Worm (Caenorhabditis elegans) whole organism, L1 larva: Measurements from ENCODE around the gene Y27F2A.9.

Experiments
- ama-1 ChIP-seq: fragments of 150-350 bp; optimal IDR thresholded peaks from 2 replicates; lab custom pipeline; 2014
- ceh-82 ChIP-seq, 3 experiments: fragments of 150-350 bp in 1 of 3; sonication (generic microtip) in 2 of 3; optimal IDR thresholded peaks; 2 replicates each; lab custom pipeline; 2014 to 2017; ENCODE audit warnings: missing biosample characterization in 3 of 3, missing genetic modification characterization in 3 of 3
- ceh-88 ChIP-seq: fragments of 200-800 bp; sonication (Bioruptor generic); IDR thresholded peaks from 2 replicates; pipeline ENCODE4 v1.3.6; 2022; ENCODE audit warnings: missing genetic modification characterization, missing compliant biosample characterization
- ces-1 ChIP-seq: fragments of 150-350 bp; optimal IDR thresholded peaks from 2 replicates; lab custom pipeline; 2014; ENCODE audit warnings: missing biosample characterization, missing genetic modification reagents, missing genetic modification characterization
- fkh-10 ChIP-seq: sonication (generic microtip); optimal IDR thresholded peaks from 2 replicates; lab custom pipeline; 2017; ENCODE audit warnings: missing biosample characterization, missing genetic modification reagents, missing genetic modification characterization
- lir-3 ChIP-seq: sonication (generic microtip); optimal IDR thresholded peaks from 2 replicates; lab custom pipeline; 2016; ENCODE audit warnings: mild to moderate bottlenecking, missing genetic modification characterization, moderate library complexity, missing compliant biosample characterization; ENCODE audit not compliant: poor library complexity
- lsy-2 ChIP-seq, 2 experiments: fragments of 150-350 bp; optimal IDR thresholded peaks; 2 replicates each; lab custom pipeline; 2014; ENCODE audit warnings: missing biosample characterization in 2 of 2, missing genetic modification characterization in 2 of 2
- mep-1 ChIP-seq: fragments of 150-350 bp; optimal IDR thresholded peaks from 2 replicates; lab custom pipeline; 2014; ENCODE audit warnings: missing biosample characterization, missing genetic modification characterization
- nhr-11 ChIP-seq: fragments of 150-350 bp; optimal IDR thresholded peaks from 2 replicates; lab custom pipeline; 2014; ENCODE audit warnings: missing biosample characterization, missing genetic modification characterization
- unc-86 ChIP-seq: sonication (generic microtip); optimal IDR thresholded peaks from 2 replicates; lab custom pipeline; 2016; ENCODE audit warnings: missing genetic modification characterization, missing compliant biosample characterization
- ztf-4 ChIP-seq: fragments of 150-350 bp; optimal IDR thresholded peaks from 2 replicates; lab custom pipeline; 2014; ENCODE audit warnings: missing biosample characterization, missing genetic modification characterization

ce11 chrII:3158985-3159384, 32.5 kb downstream of the Y27F2A.9 start, which contains the start of gene sri-34:
- TF ChIP-seq ztf-4 (tag; lab: Kevin White, UChicago) (no peak), ama-1 (lab: Kevin White, UChicago) (no peak), mep-1 (tag; lab: Kevin White, UChicago) (no peak), unc-86 (tag; lab: Kevin White, UChicago) (no peak), lir-3 (no peak), ceh-88 (GFP tag; lab: Robert Waterston, UW) (no peak), ces-1 (GFP tag; lab: Kevin White, UChicago) (no peak), fkh-10 (GFP tag; lab: Kevin White, UChicago) (no peak), ceh-82 (tag; optimal IDR thresholded peaks at IDR 0.05; lab: Kevin White, UChicago) (no peak), lsy-2 (tag; optimal IDR thresholded peaks at IDR 0.05; lab: Kevin White, UChicago) (no peak), nhr-11 (tag; lab: Kevin White, UChicago) (no peak)
